Fruit fly (Drosophila melanogaster) whole organism, embryonic: ENCODE data around the gene CG31321.
A peak's percentile ranks its signal among the peaks of the same experiment; 100 is the strongest.

Source experiments
- Abd-B ChIP-seq: fragments of 200-800 bp; sonication (Bioruptor generic); optimal IDR thresholded peaks from 2 replicates; lab custom pipeline; 2018; ENCODE audit warnings: missing biosample characterization, mild to moderate bottlenecking, missing genetic modification characterization, moderate library complexity
- B-H2 ChIP-seq: fragments of 200-800 bp; sonication (Bioruptor generic); optimal IDR thresholded peaks from 2 replicates; lab custom pipeline; 2018; ENCODE audit warnings: missing biosample characterization, mild to moderate bottlenecking, missing genetic modification characterization
- Bgb ChIP-seq: fragments of 200-800 bp; sonication (Bioruptor generic); IDR thresholded peaks from 2 replicates; pipeline ENCODE4 v1.3.6; 2022; ENCODE audit warnings: missing biosample characterization, missing genetic modification characterization; ENCODE audit not compliant: partially characterized antibody
- C15 ChIP-seq: fragments of 200-800 bp; sonication (Bioruptor generic); IDR thresholded peaks from 3 replicates; pipeline ENCODE4 v1.3.6; 2022; ENCODE audit warnings: missing biosample characterization, missing genetic modification characterization
- CG12071 ChIP-seq: fragments of 200-800 bp; sonication (Bioruptor generic); optimal IDR thresholded peaks from 3 replicates; lab custom pipeline; 2018; ENCODE audit warnings: missing biosample characterization, mild to moderate bottlenecking, missing genetic modification characterization
- CG13296 ChIP-seq: fragments of 200-800 bp; sonication (Bioruptor generic); optimal IDR thresholded peaks from 3 replicates; lab custom pipeline; 2018; ENCODE audit warnings: missing biosample characterization, mild to moderate bottlenecking, missing genetic modification characterization
- CG14667 ChIP-seq: fragments of 200-800 bp; sonication (Bioruptor generic); IDR thresholded peaks from 2 replicates; pipeline ENCODE4 v1.3.6; 2022; ENCODE audit warnings: missing biosample characterization, missing genetic modification characterization
- CG14860 ChIP-seq: fragments of 200-800 bp; sonication (Bioruptor generic); IDR thresholded peaks from 3 replicates; pipeline ENCODE4 v1.3.6; 2022; ENCODE audit warnings: missing biosample characterization, missing genetic modification characterization; ENCODE audit not compliant: partially characterized antibody
- CG17186 ChIP-seq: fragments of 200-800 bp; sonication (Bioruptor generic); optimal IDR thresholded peaks from 3 replicates; lab custom pipeline; 2017; ENCODE audit warnings: missing biosample characterization, missing genetic modification reagents, missing genetic modification characterization
- CG17568 ChIP-seq: fragments of 200-800 bp; sonication (Bioruptor generic); optimal IDR thresholded peaks from 2 replicates; lab custom pipeline; 2018; ENCODE audit warnings: missing biosample characterization, mild to moderate bottlenecking, missing genetic modification characterization, moderate library complexity
- CG17912 ChIP-seq: fragments of 200-800 bp; sonication (Bioruptor generic); optimal IDR thresholded peaks from 2 replicates; lab custom pipeline; 2018; ENCODE audit warnings: missing biosample characterization, mild to moderate bottlenecking, missing genetic modification characterization
- CG18764 ChIP-seq: fragments of 200-800 bp; sonication (Bioruptor generic); optimal IDR thresholded peaks from 3 replicates; lab custom pipeline; 2016; ENCODE audit warnings: missing biosample characterization, missing genetic modification characterization
- CG31365 ChIP-seq: fragments of 200-800 bp; sonication (Bioruptor generic); optimal IDR thresholded peaks from 2 replicates; lab custom pipeline; 2018; ENCODE audit warnings: missing biosample characterization, mild to moderate bottlenecking, missing genetic modification characterization
- CG31441 ChIP-seq: fragments of 200-800 bp; sonication (Bioruptor generic); IDR thresholded peaks from 2 replicates; pipeline ENCODE4 v1.3.6; 2022; ENCODE audit warnings: missing biosample characterization, missing genetic modification characterization
- CG3407 ChIP-seq: fragments of 200-800 bp; sonication (Bioruptor generic); optimal IDR thresholded peaks from 2 replicates; lab custom pipeline; 2018; ENCODE audit warnings: missing biosample characterization, mild to moderate bottlenecking, missing genetic modification characterization
- CG42726 ChIP-seq: fragments of 200-800 bp; sonication (Bioruptor generic); IDR thresholded peaks from 2 replicates; pipeline ENCODE4 v1.3.6; 2022; ENCODE audit warnings: missing biosample characterization, missing genetic modification characterization; ENCODE audit not compliant: partially characterized antibody
- CG4328 ChIP-seq: fragments of 200-800 bp; sonication (Bioruptor generic); optimal IDR thresholded peaks from 3 replicates; lab custom pipeline; 2017; ENCODE audit warnings: missing biosample characterization, missing genetic modification reagents, missing genetic modification characterization
- CG43689 ChIP-seq: fragments of 200-800 bp; sonication (Bioruptor generic); IDR thresholded peaks from 2 replicates; pipeline ENCODE4 v1.3.6; 2022; ENCODE audit warnings: missing biosample characterization, missing genetic modification characterization
- CG5180 ChIP-seq: fragments of 200-800 bp; sonication (Bioruptor generic); optimal IDR thresholded peaks from 3 replicates; lab custom pipeline; 2017; ENCODE audit warnings: missing biosample characterization, missing genetic modification characterization, mild to moderate bottlenecking, moderate library complexity, missing genetic modification reagents
- Dad ChIP-seq: fragments of 200-800 bp; sonication (Bioruptor generic); optimal IDR thresholded peaks from 3 replicates; lab custom pipeline; 2016; ENCODE audit warnings: missing biosample characterization, missing genetic modification characterization
- Fer1 ChIP-seq: fragments of 200-800 bp; sonication (Bioruptor generic); optimal IDR thresholded peaks from 2 replicates; lab custom pipeline; 2017; ENCODE audit warnings: missing biosample characterization, mild to moderate bottlenecking, missing genetic modification characterization
- Myb ChIP-seq: fragments of 200-800 bp; sonication (Bioruptor generic); optimal IDR thresholded peaks from 2 replicates; lab custom pipeline; 2016; ENCODE audit warnings: missing biosample characterization, missing genetic modification characterization
- Opbp ChIP-seq: fragments of 200-800 bp; sonication (Bioruptor generic); IDR thresholded peaks from 3 replicates; pipeline ENCODE4 v1.3.6; 2022; ENCODE audit warnings: missing biosample characterization, missing genetic modification characterization; ENCODE audit not compliant: partially characterized antibody
- Rfx ChIP-seq: fragments of 200-800 bp; sonication (Bioruptor generic); IDR thresholded peaks from 2 replicates; pipeline ENCODE4 v1.3.6; 2022; ENCODE audit warnings: missing biosample characterization, missing genetic modification characterization
- Six4 ChIP-seq: fragments of 200-800 bp; sonication (Bioruptor generic); optimal IDR thresholded peaks from 2 replicates; lab custom pipeline; 2016; ENCODE audit warnings: missing biosample characterization, missing genetic modification characterization
- Ssrp ChIP-seq: fragments of 200-800 bp; sonication (Bioruptor generic); optimal IDR thresholded peaks from 2 replicates; lab custom pipeline; 2018; ENCODE audit warnings: missing biosample characterization, mild to moderate bottlenecking, missing genetic modification characterization, moderate library complexity
- Stat92E ChIP-seq, 3 experiments: fragments of >200 bp in 2 of 3; fragments of 200-800 bp in 1 of 3; sonication (Bioruptor generic) in 1 of 3; optimal IDR thresholded peaks; 2 replicates each; lab custom pipeline; 2017 to 2019; ENCODE audit warnings: missing biosample characterization in 3 of 3, missing genetic modification characterization in 3 of 3, mild to moderate bottlenecking in 1 of 3, moderate library complexity in 1 of 3
- Taf1 ChIP-seq: fragments of 200-800 bp; sonication (Bioruptor generic); IDR thresholded peaks from 2 replicates; pipeline ENCODE4 v1.3.6; 2022; ENCODE audit warnings: missing biosample characterization, missing genetic modification characterization
- Usf ChIP-seq: fragments of 200-800 bp; sonication (Bioruptor generic); optimal IDR thresholded peaks from 2 replicates; lab custom pipeline; 2017; ENCODE audit warnings: missing genotype, missing biosample characterization, missing genetic modification characterization
- ac ChIP-seq: fragments of 200-800 bp; sonication (Bioruptor generic); optimal IDR thresholded peaks from 3 replicates; lab custom pipeline; 2017; ENCODE audit warnings: missing biosample characterization, mild to moderate bottlenecking, missing genetic modification characterization
- al ChIP-seq: fragments of 200-800 bp; sonication (Bioruptor generic); IDR thresholded peaks from 2 replicates; pipeline ENCODE4 v1.3.6; 2022; ENCODE audit warnings: missing biosample characterization, missing genetic modification characterization
- ase ChIP-seq: fragments of 200-800 bp; sonication (Bioruptor generic); IDR thresholded peaks from 3 replicates; pipeline ENCODE4 v1.3.6; 2022; ENCODE audit warnings: missing biosample characterization, missing genetic modification characterization
- az2 ChIP-seq: fragments of 200-800 bp; sonication (Bioruptor generic); optimal IDR thresholded peaks from 3 replicates; lab custom pipeline; 2016; ENCODE audit warnings: missing biosample characterization, missing genetic modification characterization
- chn ChIP-seq: fragments of 200-800 bp; sonication (Bioruptor generic); optimal IDR thresholded peaks from 2 replicates; lab custom pipeline; 2016; ENCODE audit warnings: missing biosample characterization, missing genetic modification characterization
- ci ChIP-seq: fragments of 200-800 bp; sonication (Bioruptor generic); IDR thresholded peaks from 3 replicates; pipeline ENCODE4 v1.3.6; 2022; ENCODE audit warnings: missing biosample characterization, missing genetic modification characterization
- crp ChIP-seq, 2 experiments: fragments of 200-800 bp; sonication (Bioruptor generic); optimal IDR thresholded peaks; 2 replicates in 1 of 2; 3 replicates in 1 of 2; lab custom pipeline; 2017; ENCODE audit warnings: missing biosample characterization in 2 of 2, missing genetic modification characterization in 2 of 2, mild to moderate bottlenecking in 1 of 2, moderate library complexity in 1 of 2
- dmrt99B ChIP-seq: fragments of 200-800 bp; sonication (Bioruptor generic); optimal IDR thresholded peaks from 2 replicates; lab custom pipeline; 2018; ENCODE audit warnings: missing biosample characterization, mild to moderate bottlenecking, missing genetic modification characterization, moderate library complexity
- gfzf ChIP-seq: fragments of 200-800 bp; sonication (Bioruptor generic); optimal IDR thresholded peaks from 2 replicates; lab custom pipeline; 2016; ENCODE audit warnings: missing biosample characterization, mild to moderate bottlenecking, missing genetic modification characterization, moderate library complexity
- her ChIP-seq: fragments of 200-800 bp; sonication (Bioruptor generic); optimal IDR thresholded peaks from 2 replicates; lab custom pipeline; 2016; ENCODE audit warnings: missing biosample characterization, missing genetic modification characterization
- insv ChIP-seq, 2 experiments: fragments of 200-800 bp; sonication (Bioruptor generic); optimal IDR thresholded peaks; 3 replicates each; lab custom pipeline; 2016 to 2018; ENCODE audit warnings: missing biosample characterization in 2 of 2, missing genetic modification characterization in 2 of 2
- lab ChIP-seq: fragments of 200-800 bp; sonication (Bioruptor generic); optimal IDR thresholded peaks from 3 replicates; lab custom pipeline; 2017; ENCODE audit warnings: missing biosample characterization, missing genetic modification characterization, mild to moderate bottlenecking, moderate library complexity, missing genetic modification reagents
- lola ChIP-seq, 3 experiments: fragments of >200 bp in 2 of 3; fragments of 200-800 bp in 1 of 3; sonication (Bioruptor generic) in 1 of 3; optimal IDR thresholded peaks; 2 replicates each; lab custom pipeline; 2017 to 2019; ENCODE audit warnings: missing biosample characterization in 3 of 3, missing genetic modification characterization in 3 of 3, mild to moderate bottlenecking in 1 of 3, moderate library complexity in 1 of 3
- luna ChIP-seq: fragments of 200-800 bp; sonication (Bioruptor generic); optimal IDR thresholded peaks from 2 replicates; lab custom pipeline; 2016; ENCODE audit warnings: missing biosample characterization, missing genetic modification characterization
- onecut ChIP-seq: fragments of 200-800 bp; sonication (Bioruptor generic); IDR thresholded peaks from 2 replicates; pipeline ENCODE4 v1.3.6; 2022; ENCODE audit warnings: missing biosample characterization, missing genetic modification characterization
- rib ChIP-seq: fragments of 200-800 bp; sonication (Bioruptor generic); IDR thresholded peaks from 2 replicates; pipeline ENCODE4 v1.3.6; 2022; ENCODE audit warnings: missing biosample characterization, missing genetic modification characterization
- salm ChIP-seq: fragments of 200-800 bp; sonication (Bioruptor generic); optimal IDR thresholded peaks from 2 replicates; lab custom pipeline; 2018; ENCODE audit warnings: missing biosample characterization, mild to moderate bottlenecking, missing genetic modification characterization
- usp ChIP-seq: fragments of >200 bp; optimal IDR thresholded peaks from 2 replicates; lab custom pipeline; 2017; ENCODE audit warnings: missing biosample characterization, missing genetic modification characterization
- zfh1 ChIP-seq: fragments of 200-800 bp; sonication (Bioruptor generic); IDR thresholded peaks from 3 replicates; pipeline ENCODE4 v1.3.6; 2022; ENCODE audit warnings: missing biosample characterization, missing genetic modification characterization
- zfh2 ChIP-seq: fragments of 200-800 bp; sonication (Bioruptor generic); optimal IDR thresholded peaks from 2 replicates; lab custom pipeline; 2016; ENCODE audit warnings: missing biosample characterization, missing genetic modification characterization

The CG31321 gene

DNA sequence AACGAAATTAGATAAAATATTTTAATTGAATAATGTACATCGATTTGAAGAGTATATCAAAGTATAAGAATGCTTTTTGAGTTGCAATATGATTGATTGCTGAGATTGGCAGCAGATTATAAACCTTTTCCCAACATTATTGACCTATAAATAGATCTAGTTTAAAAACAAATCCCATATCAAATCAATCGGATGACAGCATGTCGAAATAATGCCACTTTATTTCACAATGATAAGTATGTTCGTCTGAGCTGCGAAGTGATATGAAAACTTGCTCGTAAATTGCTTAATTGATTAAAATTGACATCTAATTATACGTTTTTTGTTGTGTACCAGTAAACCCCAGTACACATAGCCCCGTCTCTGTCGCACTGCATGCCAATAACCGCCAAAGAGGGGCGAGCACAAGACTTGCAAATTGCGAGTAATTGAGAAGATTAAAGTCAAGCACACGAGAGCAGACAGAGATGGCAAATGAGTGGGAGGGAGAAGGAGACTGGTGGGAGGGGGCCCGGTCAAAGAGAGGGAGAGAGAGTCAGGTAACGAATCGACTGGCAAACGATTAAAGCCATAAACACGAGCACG lies 27.0 kb upstream of the CG31321 start (continued):
- TF ChIP-seq Usf (GFP tag; lab: Kevin White, UChicago) (no peak), Ssrp (tag; lab: Kevin White, UChicago) (peak; percentile 37), dmrt99B (tag; lab: Kevin White, UChicago) (peak; percentile 40), CG17912 (GFP tag; lab: Kevin White, UChicago) (no peak), zfh1 (GFP tag; lab: Robert Waterston, UW) (no peak), luna (GFP tag; lab: Kevin White, UChicago) (peak; percentile 60), CG14860 (GFP tag; lab: Robert Waterston, UW) (no peak), CG18764 (GFP tag; lab: Kevin White, UChicago) (no peak), CG14667 (no peak), Fer1 (GFP tag; lab: Kevin White, UChicago) (no peak), Myb (GFP tag; lab: Kevin White, UChicago) (peak; percentile 40), salm (no peak), C15 (GFP tag; lab: Robert Waterston, UW) (no peak), CG31365 (no peak), onecut (GFP tag; lab: Robert Waterston, UW) (no peak), Stat92E (GFP tag; optimal IDR thresholded peaks at IDR 0.05; lab: Kevin White, UChicago) (no peak), chn (GFP tag; lab: Kevin White, UChicago) (peak; percentile 1), CG5180 (GFP tag; lab: Kevin White, UChicago) (no peak), Abd-B (GFP tag; lab: Kevin White, UChicago) (peak; percentile 41), crp (GFP tag; optimal IDR thresholded peaks at IDR 0.05; lab: Kevin White, UChicago) (no peak), zfh2 (peak; percentile 65), CG17186 (GFP tag; lab: Kevin White, UChicago) (no peak), gfzf (GFP tag; lab: Kevin White, UChicago) (no peak), ase (GFP tag; lab: Robert Waterston, UW) (no peak), B-H2 (GFP tag; lab: Kevin White, UChicago) (no peak), rib (GFP tag; lab: Robert Waterston, UW) (no peak), az2 (peak; percentile 6), CG31441 (GFP tag; lab: Robert Waterston, UW) (no peak), insv (GFP tag; optimal IDR thresholded peaks at IDR 0.05; lab: Kevin White, UChicago) (no peak), lab (GFP tag; lab: Kevin White, UChicago) (no peak), CG3407 (GFP tag; lab: Kevin White, UChicago) (no peak), lola (GFP tag; optimal IDR thresholded peaks at IDR 0.05; lab: Kevin White, UChicago) (no peak)

DNA sequence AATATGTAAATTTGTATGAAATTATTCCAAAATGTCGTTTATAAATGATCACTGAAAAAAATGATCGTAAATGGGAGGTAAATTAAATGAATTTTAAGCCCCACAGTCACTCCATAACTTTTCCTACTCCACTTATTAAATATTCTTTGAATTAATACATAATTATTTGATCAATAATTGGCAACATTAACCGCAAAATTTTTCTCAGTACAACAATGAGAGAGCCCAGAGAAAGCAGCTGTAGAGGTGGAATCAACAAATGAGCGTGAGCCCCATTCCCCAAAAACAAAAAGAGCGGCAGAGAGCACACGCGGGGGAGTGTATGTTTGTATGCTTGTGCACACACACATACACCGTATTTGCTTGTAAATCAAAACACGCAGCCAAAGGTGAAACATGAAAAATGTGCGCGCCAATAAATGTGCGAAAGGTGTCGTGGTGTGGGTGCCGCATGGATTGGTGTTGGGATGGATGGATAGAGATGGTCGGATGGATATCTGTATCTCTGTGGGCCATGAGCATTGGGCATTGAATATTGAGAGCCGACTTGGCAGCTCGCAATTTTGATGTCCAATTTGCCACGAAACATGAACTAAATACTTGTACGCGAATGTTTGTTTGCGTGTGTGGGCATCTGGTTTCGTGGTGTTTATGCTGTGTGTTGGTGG lies 26.3 kb upstream of the CG31321 start:
- TF ChIP-seq ac (GFP tag; lab: Kevin White, UChicago) (peak; percentile 89), Taf1 (no peak), luna (GFP tag; lab: Kevin White, UChicago) (peak; percentile 90), Dad (GFP tag; lab: Kevin White, UChicago) (peak; percentile 92), CG12071 (GFP tag; lab: Kevin White, UChicago) (peak; percentile 98), ci (GFP tag; lab: Robert Waterston, UW) (no peak), CG17568 (GFP tag; lab: Kevin White, UChicago) (peak; percentile 98), Bgb (GFP tag; lab: Robert Waterston, UW) (no peak), her (peak; percentile 51), CG4328 (peak; percentile 96), usp (GFP tag; lab: Kevin White, UChicago) (no peak), Rfx (no peak), CG43689 (GFP tag; lab: Robert Waterston, UW) (no peak), Six4 (peak; percentile 98), Abd-B (GFP tag; lab: Kevin White, UChicago) (peak; percentile 99), CG13296 (GFP tag; lab: Kevin White, UChicago) (peak; percentile 97), al (no peak), Opbp (GFP tag; lab: Robert Waterston, UW) (no peak), CG42726 (GFP tag; lab: Robert Waterston, UW) (no peak)
